Fruit fly (Drosophila melanogaster): ENCODE results near the gene CycT.
A peak's percentile ranks its signal among the peaks of the same experiment; 100 is the strongest.

The CycT gene

dm6 chr3L:17569737-17570546 lies 12.4 kb upstream of the CycT start:
- TF ChIP-seq CG31365 (tag; optimal IDR thresholded peaks at IDR 0.05), result no peak
- TF ChIP-seq Deaf1 (tag; optimal IDR thresholded peaks at IDR 0.05), result peak; percentile 31
- TF ChIP-seq grau (tag; optimal IDR thresholded peaks at IDR 0.05), result no peak
- TF ChIP-seq ci (GFP tag; IDR thresholded peaks at IDR 0.05), result peak; percentile 10; the same call in 1 of the 3 replicates
- peak; percentile 44 for TF ChIP-seq crol (GFP tag; IDR thresholded peaks at IDR 0.05)
- no peak for TF ChIP-seq CG1024 (GFP tag; IDR thresholded peaks at IDR 0.05)
- TF ChIP-seq corto (GFP tag; optimal IDR thresholded peaks at IDR 0.05), result peak; percentile 32
- peak; percentile 89 for TF ChIP-seq ftz-f1 (GFP tag; optimal IDR thresholded peaks at IDR 0.05)
- peak; percentile 4 for TF ChIP-seq nom (GFP tag; optimal IDR thresholded peaks at IDR 0.05)
- peak; percentile 90 for TF ChIP-seq cg (GFP tag; optimal IDR thresholded peaks at IDR 0.05)
- no peak for TF ChIP-seq CG9797 (GFP tag; optimal IDR thresholded peaks at IDR 0.05)
- TF ChIP-seq stwl (tag; optimal IDR thresholded peaks at IDR 0.05), result no peak
- no peak for TF ChIP-seq grn (GFP tag; optimal IDR thresholded peaks at IDR 0.05)
- TF ChIP-seq CG3847 (GFP tag; IDR thresholded peaks at IDR 0.05), result no peak
- TF ChIP-seq oc (tag; optimal IDR thresholded peaks at IDR 0.05), result no peak
- TF ChIP-seq vvl (GFP tag; IDR thresholded peaks at IDR 0.05), result 0 out of 2 replicates have a peak, but pooled peaks have one; percentile 11
- TF ChIP-seq CG2120 (GFP tag; optimal IDR thresholded peaks at IDR 0.05), result no peak
- TF ChIP-seq CG3838 (GFP tag; optimal IDR thresholded peaks at IDR 0.05), result no peak
- peak; percentile 65 for TF ChIP-seq Med (GFP tag)
- TF ChIP-seq fd64A (GFP tag; optimal IDR thresholded peaks at IDR 0.05), result no peak
- TF ChIP-seq CG2875 (GFP tag; optimal IDR thresholded peaks at IDR 0.05), result no peak
- TF ChIP-seq CG8478 (optimal IDR thresholded peaks at IDR 0.05), result peak; percentile 80
- peak; percentile 46 for TF ChIP-seq sd (tag; optimal IDR thresholded peaks at IDR 0.05)
- no peak for TF ChIP-seq sim (GFP tag; IDR thresholded peaks at IDR 0.05)
- no peak for TF ChIP-seq Asciz (GFP tag; optimal IDR thresholded peaks at IDR 0.05)
- peak; percentile 50 to 69 for TF ChIP-seq Eip74EF (GFP tag; optimal IDR thresholded peaks at IDR 0.05)
- no peak for TF ChIP-seq ash1 (GFP tag; optimal IDR thresholded peaks at IDR 0.05)
- peak; percentile 86 for TF ChIP-seq Adf1 (GFP tag; IDR thresholded peaks at IDR 0.05)
- TF ChIP-seq sens (GFP tag), result peak; percentile 4
- no peak for TF ChIP-seq sens-2 (GFP tag; IDR thresholded peaks at IDR 0.05)
- TF ChIP-seq CG10147 (GFP tag; optimal IDR thresholded peaks at IDR 0.05), result no peak
- TF ChIP-seq chinmo (GFP tag; IDR thresholded peaks at IDR 0.05; ENCODE audit: partially characterized antibody), result peak; percentile 83; the same call in 2 of the 4 replicates
- TF ChIP-seq abd-A (tag; optimal IDR thresholded peaks at IDR 0.05), result peak; percentile 5
- peak; percentile 18 for TF ChIP-seq kni (GFP tag; optimal IDR thresholded peaks at IDR 0.05)
- TF ChIP-seq Blimp-1 (GFP tag; optimal IDR thresholded peaks at IDR 0.05), result peak; percentile 48
- no peak for TF ChIP-seq CG14965 (GFP tag; optimal IDR thresholded peaks at IDR 0.05; ENCODE audit: borderline replicate concordance)
- peak; percentile 68 to 70 for TF ChIP-seq Trl (optimal IDR thresholded peaks at IDR 0.05)
- TF ChIP-seq Trl (GFP tag; optimal IDR thresholded peaks at IDR 0.05), result no peak
- no peak for TF ChIP-seq croc (GFP tag; conservative IDR thresholded peaks at IDR 0.05)
- TF ChIP-seq CG12769 (tag; optimal IDR thresholded peaks at IDR 0.05), result peak; percentile 76

- no peak for TF ChIP-seq Atf6 (GFP tag; IDR thresholded peaks at IDR 0.05)
- TF ChIP-seq Rx (GFP tag; IDR thresholded peaks at IDR 0.05), result no peak
- no peak for TF ChIP-seq Max (GFP tag; optimal IDR thresholded peaks at IDR 0.05)
- TF ChIP-seq sr (GFP tag; IDR thresholded peaks at IDR 0.05), result 0 out of 3 replicates have a peak, but pooled peaks have one; percentile 30
- peak; percentile 66 for TF ChIP-seq Med (GFP tag)
- TF ChIP-seq CG12769 (tag; optimal IDR thresholded peaks at IDR 0.05), result peak; percentile 34
- TF ChIP-seq CG2199 (GFP tag; IDR thresholded peaks at IDR 0.05), result peak; percentile 81; the same call in 2 of the 3 replicates
- peak; percentile 0 for TF ChIP-seq sd (tag; optimal IDR thresholded peaks at IDR 0.05)
- no peak for TF ChIP-seq sna (GFP tag; IDR thresholded peaks at IDR 0.05; ENCODE audit: partially characterized antibody)
- TF ChIP-seq bigmax (GFP tag; optimal IDR thresholded peaks at IDR 0.05), result no peak
- no peak for TF ChIP-seq Hr51 (GFP tag; optimal IDR thresholded peaks at IDR 0.05)
- TF ChIP-seq cwo (GFP tag; optimal IDR thresholded peaks at IDR 0.05), result no peak
- peak; percentile 6 for TF ChIP-seq salm (tag; optimal IDR thresholded peaks at IDR 0.05)
- no peak for TF ChIP-seq unpg (GFP tag; optimal IDR thresholded peaks at IDR 0.05)
These were observed 11.1 kb upstream of the CycT start for dm6 chr3L:17568698-17569097.
